Fruit fly (Drosophila melanogaster) whole organism, pupa: ENCODE data around the gene Plap.
A peak's percentile ranks its signal among the peaks of the same experiment; 100 is the strongest.

Experiments
- CG12605 ChIP-seq: fragments of 200-800 bp; sonication (Bioruptor generic); IDR thresholded peaks from 2 replicates; pipeline ENCODE4 v1.3.6; 2022; ENCODE audit warnings: missing biosample characterization, missing genetic modification characterization
- CG13204 ChIP-seq: fragments of 200-800 bp; sonication (Bioruptor generic); optimal IDR thresholded peaks from 2 replicates; lab custom pipeline; 2018; ENCODE audit warnings: missing biosample characterization, mild to moderate bottlenecking, missing genetic modification characterization, moderate library complexity
- CG14655 ChIP-seq: fragments of 200-800 bp; sonication (Bioruptor generic); optimal IDR thresholded peaks from 3 replicates; lab custom pipeline; 2017; ENCODE audit warnings: mild to moderate bottlenecking, missing biosample characterization, missing genetic modification reagents, missing genetic modification characterization
- CG32121 ChIP-seq: fragments of 200-800 bp; sonication (Bioruptor generic); IDR thresholded peaks from 2 replicates; pipeline ENCODE4 v1.3.6; 2022; ENCODE audit warnings: missing biosample characterization, missing genetic modification characterization
- CG8159 ChIP-seq: fragments of 200-800 bp; sonication (Bioruptor generic); optimal IDR thresholded peaks from 3 replicates; lab custom pipeline; 2018; ENCODE audit warnings: missing biosample characterization, mild to moderate bottlenecking, missing genetic modification characterization, moderate library complexity
- D1 ChIP-seq: fragments of 200-800 bp; sonication (Bioruptor generic); optimal IDR thresholded peaks from 2 replicates; lab custom pipeline; 2018; ENCODE audit warnings: missing biosample characterization, mild to moderate bottlenecking, missing genetic modification characterization, moderate library complexity
- Ets98B ChIP-seq: fragments of 200-800 bp; sonication (Bioruptor generic); IDR thresholded peaks from 2 replicates; pipeline ENCODE4 v1.3.6; 2022; ENCODE audit warnings: missing biosample characterization, missing genetic modification characterization
- Pif1B ChIP-seq: fragments of 200-800 bp; sonication (Bioruptor generic); optimal IDR thresholded peaks from 3 replicates; lab custom pipeline; 2016; ENCODE audit warnings: missing biosample characterization, missing genetic modification characterization
- Snoo ChIP-seq: fragments of 200-800 bp; sonication (Bioruptor generic); optimal IDR thresholded peaks from 3 replicates; lab custom pipeline; 2017; ENCODE audit warnings: missing biosample characterization, mild to moderate bottlenecking, missing genetic modification characterization, inconsistent platforms
- fd96Ca ChIP-seq: fragments of 200-800 bp; sonication (Bioruptor generic); IDR thresholded peaks from 3 replicates; pipeline ENCODE4 v1.3.6; 2022; ENCODE audit warnings: missing biosample characterization, missing genetic modification characterization
- gl ChIP-seq: fragments of 200-800 bp; sonication (Bioruptor generic); optimal IDR thresholded peaks from 2 replicates; lab custom pipeline; 2018; ENCODE audit warnings: missing biosample characterization, mild to moderate bottlenecking, missing genetic modification characterization
- rn ChIP-seq: fragments of 200-800 bp; sonication (Bioruptor generic); IDR thresholded peaks from 2 replicates; pipeline ENCODE4 v1.3.6; 2022; ENCODE audit warnings: missing biosample characterization, missing genetic modification characterization

DNA sequence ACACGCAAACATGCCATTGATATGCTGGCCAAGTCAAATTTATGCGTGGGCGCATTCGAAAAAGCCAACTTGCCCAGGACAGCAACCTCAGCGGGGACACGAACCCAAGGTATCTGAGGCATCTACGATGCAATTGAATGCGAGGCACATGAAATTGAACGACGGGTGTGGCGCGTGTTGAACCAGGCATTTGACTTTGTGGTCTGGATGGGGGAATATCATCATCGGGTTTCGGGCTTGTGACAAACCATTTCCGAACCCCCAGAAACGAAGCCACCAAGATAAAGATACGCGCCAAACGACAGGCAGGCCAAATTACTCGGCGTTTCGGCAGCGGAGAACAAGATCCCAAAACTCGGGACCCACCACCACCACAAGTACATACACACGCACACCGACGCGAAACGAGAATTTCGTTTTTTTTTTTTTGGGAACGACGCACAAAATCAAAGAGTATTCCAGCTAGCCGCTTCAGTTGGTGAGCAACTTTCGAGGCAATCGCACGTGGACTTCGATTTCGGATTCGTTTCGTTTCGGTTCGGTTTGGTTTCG lies 27.4 kb downstream of the Plap start, which contains the start of gene MFS3:
- TF ChIP-seq D1 (tag; lab: Kevin White, UChicago) = no peak
- no peak for TF ChIP-seq CG32121 (GFP tag; lab: Robert Waterston, UW)
- no peak for TF ChIP-seq CG13204 (GFP tag; lab: Kevin White, UChicago)
- TF ChIP-seq Snoo (tag; lab: Kevin White, UChicago) = no peak
- TF ChIP-seq CG12605 (GFP tag; lab: Robert Waterston, UW) = no peak
- TF ChIP-seq Ets98B (GFP tag; lab: Robert Waterston, UW) = no peak
- no peak for TF ChIP-seq fd96Ca
- TF ChIP-seq rn = no peak
- no peak for TF ChIP-seq CG8159 (tag; lab: Kevin White, UChicago)
- TF ChIP-seq CG14655 (GFP tag; lab: Kevin White, UChicago) = no peak
- TF ChIP-seq gl (tag; lab: Kevin White, UChicago) = peak; percentile 5
- no peak for TF ChIP-seq Pif1B (GFP tag; lab: Kevin White, UChicago)
